Worm (Caenorhabditis elegans): ENCODE measurements around the gene rbm-25.
A peak's percentile ranks its signal among the peaks of the same experiment; 100 is the strongest.

- no peak for TF ChIP-seq T26A8.4 (GFP tag; IDR thresholded peaks at IDR 0.05)
- TF ChIP-seq dmd-8 (GFP tag; IDR thresholded peaks at IDR 0.05) = no peak
- TF ChIP-seq hlh-30 (tag; optimal IDR thresholded peaks at IDR 0.05; ENCODE audit: insufficient read depth) = peak; percentile 13
- no peak for TF ChIP-seq unc-39 (tag; optimal IDR thresholded peaks at IDR 0.05)
- no peak for TF ChIP-seq snpc-4 (tag; optimal IDR thresholded peaks at IDR 0.05)
- TF ChIP-seq aly-2 (tag; optimal IDR thresholded peaks at IDR 0.05) = no peak
- no peak for TF ChIP-seq pqm-1 (tag; optimal IDR thresholded peaks at IDR 0.05)
- TF ChIP-seq ZK546.5 (tag; optimal IDR thresholded peaks at IDR 0.05) = no peak
- no peak for TF ChIP-seq aha-1 (tag)
Measured at ce11 chrV:12550036-12550626, 52.1 kb downstream of the rbm-25 start, which contains the start of gene F45D3.3.
